Worm (Caenorhabditis elegans): ENCODE data around the gene Y39F10A.1.

Y39F10A.1 gene

ce11 chrII:773830-774229, 1.3 kb upstream of the Y39F10A.1 start:
- TF ChIP-seq pqm-1 (tag; optimal IDR thresholded peaks at IDR 0.05), result no peak
- no peak for TF ChIP-seq vab-15 (tag; optimal IDR thresholded peaks at IDR 0.05)
- no peak for TF ChIP-seq efl-3 (GFP tag; optimal IDR thresholded peaks at IDR 0.05)
- TF ChIP-seq aly-2 (tag; optimal IDR thresholded peaks at IDR 0.05), result no peak
- TF ChIP-seq fkh-10 (GFP tag; optimal IDR thresholded peaks at IDR 0.05), result peak; percentile 34
- no peak for TF ChIP-seq dsc-1 (tag; optimal IDR thresholded peaks at IDR 0.05)
- TF ChIP-seq skn-1 (tag; optimal IDR thresholded peaks at IDR 0.05), result no peak
- TF ChIP-seq sptf-1 (tag; optimal IDR thresholded peaks at IDR 0.05), result no peak

- TF ChIP-seq unc-62 (GFP tag; optimal IDR thresholded peaks at IDR 0.05) (no peak), dsc-1 (tag; optimal IDR thresholded peaks at IDR 0.05) (no peak), alr-1 (tag; optimal IDR thresholded peaks at IDR 0.05; ENCODE audit: borderline replicate concordance) (no peak), unc-98 (GFP tag; IDR thresholded peaks at IDR 0.05) (no peak), sup-37 (GFP tag; optimal IDR thresholded peaks at IDR 0.05) (no peak), lin-14 (GFP tag; optimal IDR thresholded peaks at IDR 0.05) (no peak)
Observed at ce11 chrII:782903-783302, 7.8 kb downstream of the Y39F10A.1 start, which contains the start of gene Y39F10A.3. TSS of gene Y39F10A.3 (minus strand) at chrII:783003.

- TF ChIP-seq aha-1 (tag; optimal IDR thresholded peaks at IDR 0.05) (no peak), nhr-12 (tag; optimal IDR thresholded peaks at IDR 0.05) (no peak), sox-4 (tag; optimal IDR thresholded peaks at IDR 0.05) (no peak), unc-86 (tag; optimal IDR thresholded peaks at IDR 0.05) (no peak), Y116A8C.19 (tag; optimal IDR thresholded peaks at IDR 0.05; ENCODE audit: borderline replicate concordance) (no peak), mef-2 (tag; optimal IDR thresholded peaks at IDR 0.05) (no peak), C16A3.4 (tag; optimal IDR thresholded peaks at IDR 0.05) (no peak), swsn-7 (tag; optimal IDR thresholded peaks at IDR 0.05) (no peak), sptf-1 (tag; optimal IDR thresholded peaks at IDR 0.05) (no peak), alr-1 (tag; optimal IDR thresholded peaks at IDR 0.05; ENCODE audit: borderline replicate concordance) (no peak), blmp-1 (tag; optimal IDR thresholded peaks at IDR 0.05) (no peak), snpc-4 (tag; optimal IDR thresholded peaks at IDR 0.05) (no peak), sup-37 (GFP tag; optimal IDR thresholded peaks at IDR 0.05) (no peak), ets-5 (GFP tag; IDR thresholded peaks at IDR 0.05) (no peak)
Observed at ce11 chrII:783532-783931, 8.4 kb downstream of the Y39F10A.1 start, which contains the start of gene Y39F10A.6. TSS of gene Y39F10A.6 (minus strand) at chrII:783632.

ce11 chrII:786938-787337, 11.8 kb downstream of the Y39F10A.1 start, which contains the start of gene F46F5.16:
TSS of gene F46F5.16 (plus strand) at chrII:787238.
- TF ChIP-seq grh-1 (GFP tag; IDR thresholded peaks at IDR 0.05) (no peak), ets-5 (GFP tag; IDR thresholded peaks at IDR 0.05) (no peak), nhr-85 (tag) (no peak), ceh-82 (tag; optimal IDR thresholded peaks at IDR 0.05) (no peak), efl-1 (optimal IDR thresholded peaks at IDR 0.05) (no peak), efl-1 (GFP tag; optimal IDR thresholded peaks at IDR 0.05 in 1 of 2) (no peak), nhr-71 (tag; optimal IDR thresholded peaks at IDR 0.05) (no peak), egl-13 (tag; optimal IDR thresholded peaks at IDR 0.05) (no peak), fkh-4 (tag; optimal IDR thresholded peaks at IDR 0.05; ENCODE audit: borderline replicate concordance) (no peak), C34B4.2 (tag; optimal IDR thresholded peaks at IDR 0.05) (no peak), C16A3.4 (tag; optimal IDR thresholded peaks at IDR 0.05) (no peak), sox-4 (tag; optimal IDR thresholded peaks at IDR 0.05) (no peak), nhr-12 (tag; optimal IDR thresholded peaks at IDR 0.05) (no peak), hpl-2 (GFP tag; optimal IDR thresholded peaks at IDR 0.05) (no peak), nhr-20 (tag; optimal IDR thresholded peaks at IDR 0.05) (no peak), nhr-76 (tag; optimal IDR thresholded peaks at IDR 0.05) (no peak), jun-1 (tag; optimal IDR thresholded peaks at IDR 0.05) (no peak), F16B12.6 (tag; optimal IDR thresholded peaks at IDR 0.05) (no peak), irx-1 (tag; optimal IDR thresholded peaks at IDR 0.05) (no peak), aly-2 (tag; optimal IDR thresholded peaks at IDR 0.05) (no peak)
